Fruit fly (Drosophila melanogaster) whole organism, adult: Measurements from ENCODE around the gene CG32237.

Source experiments
- CG11617 ChIP-seq: fragments of 200-800 bp; sonication (Bioruptor generic); optimal IDR thresholded peaks from 2 replicates; lab custom pipeline; 2017; ENCODE audit warnings: mild to moderate bottlenecking, missing biosample characterization, missing genetic modification reagents, missing genetic modification characterization
- CG12768 ChIP-seq: fragments of 200-800 bp; sonication (Bioruptor generic); optimal IDR thresholded peaks from 2 replicates; lab custom pipeline; 2017; ENCODE audit warnings: missing biosample characterization, missing genetic modification characterization, mild to moderate bottlenecking, moderate library complexity, missing genetic modification reagents
- CG14711 ChIP-seq: fragments of 200-800 bp; sonication (Bioruptor generic); optimal IDR thresholded peaks from 2 replicates; lab custom pipeline; 2018; ENCODE audit warnings: missing biosample characterization, mild to moderate bottlenecking, missing genetic modification characterization, moderate library complexity
- CG7045 ChIP-seq: fragments of 200-800 bp; sonication (Bioruptor generic); optimal IDR thresholded peaks from 2 replicates; lab custom pipeline; 2017; ENCODE audit warnings: missing biosample characterization, mild to moderate bottlenecking, missing genetic modification characterization
- CG7101 ChIP-seq: fragments of 200-800 bp; sonication (Bioruptor generic); optimal IDR thresholded peaks from 2 replicates; lab custom pipeline; 2018; ENCODE audit warnings: missing biosample characterization, mild to moderate bottlenecking, missing genetic modification characterization, moderate library complexity
- Clk ChIP-seq: fragments of 200-800 bp; sonication (Bioruptor generic); optimal IDR thresholded peaks from 2 replicates; lab custom pipeline; 2017; ENCODE audit warnings: missing biosample characterization, missing genetic modification characterization
- Crg-1 ChIP-seq: fragments of 200-800 bp; sonication (Bioruptor generic); optimal IDR thresholded peaks from 2 replicates; lab custom pipeline; 2016; ENCODE audit warnings: missing biosample characterization, missing genetic modification characterization
- Mnt ChIP-seq: fragments of 200-800 bp; sonication (Bioruptor generic); optimal IDR thresholded peaks from 2 replicates; lab custom pipeline; 2016; ENCODE audit warnings: missing biosample characterization, mild to moderate bottlenecking, missing genetic modification characterization
- bab1 ChIP-seq: fragments of 200-800 bp; sonication (Bioruptor generic); optimal IDR thresholded peaks from 3 replicates; lab custom pipeline; 2019; ENCODE audit warnings: missing biosample characterization, mild to moderate bottlenecking, missing genetic modification characterization, moderate library complexity
- cnc ChIP-seq, 2 experiments: fragments of >200 bp; optimal IDR thresholded peaks; 2 replicates each; lab custom pipeline; 2017
- kay ChIP-seq: fragments of 200-800 bp; sonication (Bioruptor generic); peaks from one replicate; lab custom pipeline; 2016; ENCODE audit warnings: missing biosample characterization, missing genetic modification characterization, borderline replicate concordance
- ovo ChIP-seq: fragments of 200-800 bp; sonication (Bioruptor generic); optimal IDR thresholded peaks from 2 replicates; lab custom pipeline; 2016; ENCODE audit warnings: missing biosample characterization, missing genetic modification characterization
- tj ChIP-seq: fragments of 200-800 bp; sonication (Bioruptor generic); optimal IDR thresholded peaks from 3 replicates; lab custom pipeline; 2017; ENCODE audit warnings: missing biosample characterization, mild to moderate bottlenecking, missing genetic modification characterization, moderate library complexity

- TF ChIP-seq kay (GFP tag; lab: Kevin White, UChicago): no peak
- no peak for TF ChIP-seq CG14711 (tag; lab: Kevin White, UChicago)
- TF ChIP-seq CG12768 (GFP tag; lab: Kevin White, UChicago): no peak
- no peak for TF ChIP-seq bab1 (GFP tag; lab: Kevin White, UChicago)
- no peak for TF ChIP-seq Crg-1 (GFP tag; lab: Kevin White, UChicago)
- no peak for TF ChIP-seq Mnt (GFP tag; lab: Kevin White, UChicago)
- no peak for TF ChIP-seq CG7101 (tag; lab: Kevin White, UChicago)
- no peak for TF ChIP-seq tj (GFP tag; lab: Kevin White, UChicago)
- no peak for TF ChIP-seq Clk (GFP tag; lab: Kevin White, UChicago)
- no peak for TF ChIP-seq cnc (optimal IDR thresholded peaks at IDR 0.05; lab: Kevin White, UChicago)
- TF ChIP-seq CG11617: no peak
- no peak for TF ChIP-seq CG7045 (GFP tag; lab: Kevin White, UChicago)
- no peak for TF ChIP-seq ovo
Measured at dm6 chr3L:4852411-4853050, at the start of gene CG32237.
